Worm (Caenorhabditis elegans) whole organism, L1 larva: Measurements from ENCODE around the gene rmd-1.

ENCODE experiments used
- egl-27 ChIP-seq, 2 experiments: fragments of 150-350 bp in 1 of 2; sonication (generic microtip); optimal IDR thresholded peaks; 3 replicates each; lab custom pipeline; 2017 to 2018; ENCODE audit warnings: missing biosample characterization in 2 of 2, missing genetic modification characterization in 2 of 2, missing genetic modification reagents in 2 of 2
- elt-3 ChIP-seq, 6 experiments: fragments of 150-350 bp in 1 of 6; sonication (generic microtip); optimal IDR thresholded peaks; 2 replicates each; lab custom pipeline; 2017 to 2018; ENCODE audit warnings: missing biosample characterization in 6 of 6, missing genetic modification characterization in 6 of 6, inconsistent platforms in 1 of 6
- jun-1 ChIP-seq: fragments of 150-350 bp; optimal IDR thresholded peaks from 2 replicates; lab custom pipeline; 2014; ENCODE audit warnings: missing biosample characterization, missing genetic modification reagents, missing genetic modification characterization
- nhr-19 ChIP-seq: fragments of 200-800 bp; sonication (Bioruptor generic); conservative IDR thresholded peaks from 2 replicates; pipeline ENCODE4 v1.3.6; 2022; ENCODE audit warnings: missing genetic modification characterization, missing compliant biosample characterization
- skn-1 ChIP-seq: fragments of 150-350 bp; optimal IDR thresholded peaks from 2 replicates; lab custom pipeline; 2014; ENCODE audit warnings: missing biosample characterization, missing genetic modification characterization
- ztf-11 ChIP-seq, 2 experiments: sonication (generic microtip); optimal IDR thresholded peaks; 2 replicates each; lab custom pipeline; 2016 to 2017; ENCODE audit warnings: missing genetic modification characterization in 2 of 2, missing biosample characterization in 1 of 2, missing compliant biosample characterization in 1 of 2

ce11 chrIII:9717243-9717642, 41.7 kb upstream of the rmd-1 start:
- no peak for TF ChIP-seq skn-1 (tag; lab: Kevin White, UChicago)
- TF ChIP-seq jun-1 (tag; lab: Kevin White, UChicago): peak; percentile 4
- TF ChIP-seq ztf-11 (tag; optimal IDR thresholded peaks at IDR 0.05; lab: Kevin White, UChicago): peak in 1 of 2 experiments; percentile 37
- peak in 4 of 6 experiments; percentile 3 to 14 (median 8) for TF ChIP-seq elt-3 (tag; optimal IDR thresholded peaks at IDR 0.05; lab: Kevin White, UChicago)
- TF ChIP-seq nhr-19 (GFP tag; lab: Robert Waterston, UW): peak; percentile 88
- TF ChIP-seq egl-27 (tag; optimal IDR thresholded peaks at IDR 0.05; lab: Kevin White, UChicago): no peak
